Fruit fly (Drosophila melanogaster) whole organism, prepupa: ENCODE results near the gene alpha-PheRS.

Experiments
- Blimp-1 ChIP-seq: fragments of 200-800 bp; sonication (Bioruptor generic); optimal IDR thresholded peaks from 3 replicates; lab custom pipeline; 2017; ENCODE audit warnings: missing biosample characterization, missing genetic modification characterization, mild to moderate bottlenecking, moderate library complexity, missing genetic modification reagents
- CG10631 ChIP-seq: fragments of 200-800 bp; sonication (Bioruptor generic); optimal IDR thresholded peaks from 2 replicates; lab custom pipeline; 2016; ENCODE audit warnings: missing biosample characterization, missing genetic modification characterization
- CG10669 ChIP-seq: fragments of 200-800 bp; sonication (Bioruptor generic); optimal IDR thresholded peaks from 3 replicates; lab custom pipeline; 2018; ENCODE audit warnings: missing biosample characterization, mild to moderate bottlenecking, missing genetic modification characterization, moderate library complexity
- CG11294 ChIP-seq: fragments of 200-800 bp; sonication (Bioruptor generic); IDR thresholded peaks from 2 replicates; pipeline ENCODE4 v1.3.6; 2022; ENCODE audit warnings: missing biosample characterization, missing genetic modification characterization
- CG11762 ChIP-seq: fragments of 200-800 bp; sonication (Bioruptor generic); optimal IDR thresholded peaks from 3 replicates; lab custom pipeline; 2016; ENCODE audit warnings: missing biosample characterization, missing genetic modification characterization; ENCODE audit not compliant: insufficient read depth
- CG15336 ChIP-seq: fragments of 200-800 bp; sonication (Bioruptor generic); IDR thresholded peaks from 2 replicates; pipeline ENCODE4 v1.3.6; 2022; ENCODE audit warnings: missing biosample characterization, missing genetic modification characterization
- CG1621 ChIP-seq: fragments of 200-800 bp; sonication (Bioruptor generic); optimal IDR thresholded peaks from 3 replicates; lab custom pipeline; 2018; ENCODE audit warnings: missing biosample characterization, mild to moderate bottlenecking, missing genetic modification characterization
- CG16779 ChIP-seq: fragments of 200-800 bp; sonication (Bioruptor generic); optimal IDR thresholded peaks from 3 replicates; lab custom pipeline; 2017; ENCODE audit warnings: missing biosample characterization, mild to moderate bottlenecking, missing genetic modification characterization
- CG3032 ChIP-seq: fragments of 200-800 bp; optimal IDR thresholded peaks from 2 replicates; lab custom pipeline; 2019; ENCODE audit warnings: missing biosample characterization, mild to moderate bottlenecking, missing genetic modification characterization, moderate library complexity
- CG31627 ChIP-seq: fragments of 200-800 bp; sonication (Bioruptor generic); optimal IDR thresholded peaks from 3 replicates; lab custom pipeline; 2016; ENCODE audit warnings: missing biosample characterization, missing genetic modification characterization
- CG32006 ChIP-seq: fragments of 200-800 bp; sonication (Bioruptor generic); optimal IDR thresholded peaks from 3 replicates; lab custom pipeline; 2017; ENCODE audit warnings: missing biosample characterization, mild to moderate bottlenecking, missing genetic modification characterization
- CG34406 ChIP-seq: fragments of 200-800 bp; sonication (Bioruptor generic); optimal IDR thresholded peaks from 3 replicates; lab custom pipeline; 2016; ENCODE audit warnings: missing biosample characterization, missing genetic modification characterization
- CG3919 ChIP-seq: fragments of 200-800 bp; sonication (Bioruptor generic); optimal IDR thresholded peaks from 3 replicates; lab custom pipeline; 2016; ENCODE audit warnings: missing biosample characterization, missing genetic modification characterization
- CG4318 ChIP-seq: fragments of 200-800 bp; sonication (Bioruptor generic); optimal IDR thresholded peaks from 3 replicates; lab custom pipeline; 2017; ENCODE audit warnings: missing biosample characterization, mild to moderate bottlenecking, missing genetic modification characterization
- CG6163 ChIP-seq: fragments of 200-800 bp; sonication (Bioruptor generic); IDR thresholded peaks from 3 replicates; pipeline ENCODE4 v1.3.6; 2022; ENCODE audit warnings: missing biosample characterization, missing genetic modification characterization
- CG6276 ChIP-seq: fragments of 200-800 bp; sonication (Bioruptor generic); optimal IDR thresholded peaks from 2 replicates; lab custom pipeline; 2017; ENCODE audit warnings: missing biosample characterization, mild to moderate bottlenecking, missing genetic modification characterization
- CG6792 ChIP-seq: fragments of 200-800 bp; sonication (Bioruptor generic); optimal IDR thresholded peaks from 3 replicates; lab custom pipeline; 2016; ENCODE audit warnings: missing biosample characterization, missing genetic modification characterization
- CG6808 ChIP-seq: fragments of 200-800 bp; sonication (Bioruptor generic); optimal IDR thresholded peaks from 3 replicates; lab custom pipeline; 2017; ENCODE audit warnings: missing biosample characterization, missing genetic modification characterization, mild to moderate bottlenecking, moderate library complexity, missing genetic modification reagents
- CG6854 ChIP-seq: fragments of 200-800 bp; sonication (Bioruptor generic); optimal IDR thresholded peaks from 2 replicates; lab custom pipeline; 2017; ENCODE audit warnings: missing biosample characterization, mild to moderate bottlenecking, missing genetic modification characterization
- CG7368 ChIP-seq: fragments of 200-800 bp; sonication (Bioruptor generic); optimal IDR thresholded peaks from 3 replicates; lab custom pipeline; 2016; ENCODE audit warnings: missing biosample characterization, missing genetic modification characterization
- CG8119 ChIP-seq: fragments of 200-800 bp; sonication (Bioruptor generic); IDR thresholded peaks from 3 replicates; pipeline ENCODE4 v1.3.6; 2022; ENCODE audit warnings: missing biosample characterization, missing genetic modification characterization
- CG8319 ChIP-seq: fragments of 200-800 bp; sonication (Bioruptor generic); optimal IDR thresholded peaks from 3 replicates; lab custom pipeline; 2016; ENCODE audit warnings: missing biosample characterization, missing genetic modification characterization
- CG9139 ChIP-seq: fragments of 200-800 bp; sonication (Bioruptor generic); optimal IDR thresholded peaks from 3 replicates; lab custom pipeline; 2017; ENCODE audit warnings: missing biosample characterization, mild to moderate bottlenecking, missing genetic modification characterization
- Eip78C ChIP-seq: fragments of 200-800 bp; sonication (Bioruptor generic); peaks from one replicate; lab custom pipeline; 2016; ENCODE audit warnings: missing biosample characterization, missing genetic modification characterization
- Eip93F ChIP-seq: fragments of 200-800 bp; sonication (Bioruptor generic); optimal IDR thresholded peaks from 2 replicates; lab custom pipeline; 2016; ENCODE audit warnings: missing biosample characterization, mild to moderate bottlenecking, missing genetic modification characterization
- Ets96B ChIP-seq: fragments of 200-800 bp; optimal IDR thresholded peaks from 2 replicates; lab custom pipeline; 2019; ENCODE audit warnings: missing biosample characterization, mild to moderate bottlenecking, missing genetic modification characterization, moderate library complexity
- Gug ChIP-seq: fragments of 200-800 bp; sonication (Bioruptor generic); IDR thresholded peaks from 2 replicates; pipeline ENCODE4 v1.3.6; 2022; ENCODE audit warnings: missing biosample characterization, missing genetic modification characterization
- Hr38 ChIP-seq: sonication (Bioruptor generic); optimal IDR thresholded peaks from 2 replicates; lab custom pipeline; 2016; ENCODE audit warnings: missing biosample characterization, missing genetic modification characterization
- Hr4 ChIP-seq: fragments of 200-800 bp; sonication (Bioruptor generic); optimal IDR thresholded peaks from 3 replicates; lab custom pipeline; 2016; ENCODE audit warnings: missing biosample characterization, missing genetic modification characterization
- Lpt ChIP-seq: fragments of 200-800 bp; sonication (Bioruptor generic); optimal IDR thresholded peaks from 3 replicates; lab custom pipeline; 2016; ENCODE audit warnings: missing biosample characterization, missing genetic modification characterization
- Met ChIP-seq: fragments of 200-800 bp; sonication (Bioruptor generic); optimal IDR thresholded peaks from 3 replicates; lab custom pipeline; 2016; ENCODE audit warnings: missing biosample characterization, missing genetic modification characterization
- OdsH ChIP-seq: fragments of 200-800 bp; sonication (Bioruptor generic); optimal IDR thresholded peaks from 3 replicates; lab custom pipeline; 2016; ENCODE audit warnings: missing biosample characterization, missing genetic modification characterization
- Smox ChIP-seq: fragments of 200-800 bp; sonication (Bioruptor generic); optimal IDR thresholded peaks from 3 replicates; lab custom pipeline; 2016; ENCODE audit warnings: missing biosample characterization, missing genetic modification characterization
- Sox102F ChIP-seq: fragments of 200-800 bp; sonication (Bioruptor generic); optimal IDR thresholded peaks from 2 replicates; lab custom pipeline; 2016; ENCODE audit warnings: missing biosample characterization, mild to moderate bottlenecking, missing genetic modification characterization
- Sox14 ChIP-seq: fragments of 200-800 bp; sonication (Bioruptor generic); optimal IDR thresholded peaks from 3 replicates; lab custom pipeline; 2016; ENCODE audit warnings: missing biosample characterization, missing genetic modification characterization
- Sox15 ChIP-seq: fragments of 200-800 bp; sonication (Bioruptor generic); optimal IDR thresholded peaks from 3 replicates; lab custom pipeline; 2016; ENCODE audit warnings: missing biosample characterization, missing genetic modification characterization
- achi ChIP-seq: fragments of 200-800 bp; sonication (Bioruptor generic); optimal IDR thresholded peaks from 3 replicates; lab custom pipeline; 2016; ENCODE audit warnings: missing biosample characterization, missing genetic modification characterization
- acj6 ChIP-seq: fragments of 200-800 bp; sonication (Bioruptor generic); optimal IDR thresholded peaks from 3 replicates; lab custom pipeline; 2016; ENCODE audit warnings: missing biosample characterization, missing genetic modification characterization
- cyc ChIP-seq: fragments of 200-800 bp; sonication (Bioruptor generic); optimal IDR thresholded peaks from 3 replicates; lab custom pipeline; 2016; ENCODE audit warnings: missing biosample characterization, missing genetic modification characterization
- dac ChIP-seq: fragments of 200-800 bp; sonication (Bioruptor generic); optimal IDR thresholded peaks from 2 replicates; lab custom pipeline; 2017; ENCODE audit warnings: missing biosample characterization, mild to moderate bottlenecking, missing genetic modification characterization
- dsx ChIP-seq: fragments of 200-800 bp; optimal IDR thresholded peaks from 3 replicates; lab custom pipeline; 2019; ENCODE audit warnings: missing biosample characterization, mild to moderate bottlenecking, missing genetic modification characterization, moderate library complexity; ENCODE audit not compliant: poor library complexity, severe bottlenecking
- esn ChIP-seq: fragments of 200-800 bp; sonication (Bioruptor generic); optimal IDR thresholded peaks from 2 replicates; lab custom pipeline; 2016; ENCODE audit warnings: missing biosample characterization, mild to moderate bottlenecking, missing genetic modification characterization, moderate library complexity
- fd59A ChIP-seq: fragments of 200-800 bp; sonication (Bioruptor generic); optimal IDR thresholded peaks from 2 replicates; lab custom pipeline; 2017; ENCODE audit warnings: missing biosample characterization, mild to moderate bottlenecking, missing genetic modification characterization, missing genetic modification reagents
- fd85E ChIP-seq: fragments of 200-800 bp; sonication (Bioruptor generic); optimal IDR thresholded peaks from 3 replicates; lab custom pipeline; 2016; ENCODE audit warnings: missing biosample characterization, missing genetic modification characterization
- fkh ChIP-seq: fragments of 200-800 bp; sonication (Bioruptor generic); optimal IDR thresholded peaks from 3 replicates; lab custom pipeline; 2017; ENCODE audit warnings: missing biosample characterization, mild to moderate bottlenecking, missing genetic modification characterization, moderate library complexity
- lz ChIP-seq: fragments of 200-800 bp; sonication (Bioruptor generic); optimal IDR thresholded peaks from 3 replicates; lab custom pipeline; 2016; ENCODE audit warnings: missing biosample characterization, missing genetic modification characterization
- net ChIP-seq: fragments of 200-800 bp; sonication (Bioruptor generic); optimal IDR thresholded peaks from 3 replicates; lab custom pipeline; 2016; ENCODE audit warnings: missing biosample characterization, missing genetic modification characterization
- pdm3 ChIP-seq: fragments of 200-800 bp; sonication (Bioruptor generic); optimal IDR thresholded peaks from 3 replicates; lab custom pipeline; 2016; ENCODE audit warnings: missing biosample characterization, missing genetic modification characterization
- salr ChIP-seq, 2 experiments: fragments of 200-800 bp; sonication (Bioruptor generic); optimal IDR thresholded peaks; 3 replicates each; lab custom pipeline; 2016 to 2018; ENCODE audit warnings: missing biosample characterization in 2 of 2, missing genetic modification characterization in 2 of 2, mild to moderate bottlenecking in 1 of 2
- ss ChIP-seq, 2 experiments: fragments of 200-800 bp; sonication (Bioruptor generic); optimal IDR thresholded peaks; 2 replicates in 1 of 2; 3 replicates in 1 of 2; lab custom pipeline; 2017 to 2018; ENCODE audit warnings: mild to moderate bottlenecking in 2 of 2, missing biosample characterization in 2 of 2, missing genetic modification characterization in 2 of 2, moderate library complexity in 1 of 2
- topi ChIP-seq: fragments of 200-800 bp; sonication (Bioruptor generic); optimal IDR thresholded peaks from 3 replicates; lab custom pipeline; 2016; ENCODE audit warnings: missing biosample characterization, missing genetic modification characterization
- vri ChIP-seq: fragments of 200-800 bp; sonication (Bioruptor generic); optimal IDR thresholded peaks from 3 replicates; lab custom pipeline; 2016; ENCODE audit warnings: missing biosample characterization, mild to moderate bottlenecking, missing genetic modification characterization

Gene alpha-PheRS

dm6 chrX:8157294-8157693 is 11.9 kb upstream of the alpha-PheRS start, which contains the start of the genes Traf6 and GIIIspla2:
Traf6 (minus strand) TSS chrX:8157386.
GIIIspla2 (plus strand) TSS chrX:8157628.
- TF ChIP-seq CG9139 (GFP tag; lab: Kevin White, UChicago) (no peak), fkh (GFP tag; lab: Kevin White, UChicago) (no peak), Lpt (peak; percentile 12), Eip93F (no peak), acj6 (peak; percentile 63), OdsH (no peak), achi (GFP tag; lab: Kevin White, UChicago) (peak; percentile 69), Smox (GFP tag; lab: Kevin White, UChicago) (no peak), ss (GFP tag; optimal IDR thresholded peaks at IDR 0.05; lab: Kevin White, UChicago) (no peak), CG7368 (GFP tag; lab: Kevin White, UChicago) (no peak), CG34406 (GFP tag; lab: Kevin White, UChicago) (no peak), Blimp-1 (GFP tag; lab: Kevin White, UChicago) (no peak), cyc (peak; percentile 66), Hr4 (GFP tag; lab: Kevin White, UChicago) (no peak), vri (GFP tag; lab: Kevin White, UChicago) (no peak), CG4318 (GFP tag; lab: Kevin White, UChicago) (no peak), fd85E (GFP tag; lab: Kevin White, UChicago) (no peak), CG6854 (GFP tag; lab: Kevin White, UChicago) (peak; percentile 29), CG6163 (peak; percentile 86; the same call in 2 of the 3 replicates), Hr38 (GFP tag; lab: Kevin White, UChicago) (no peak), CG32006 (no peak), esn (GFP tag; lab: Kevin White, UChicago) (peak; percentile 83), CG8319 (peak; percentile 33), Gug (GFP tag; lab: Robert Waterston, UW) (peak; percentile 75), CG6276 (GFP tag; lab: Kevin White, UChicago) (no peak), salr (GFP tag; optimal IDR thresholded peaks at IDR 0.05; lab: Kevin White, UChicago) (peak in 1 of 2 experiments; percentile 60), lz (GFP tag; lab: Kevin White, UChicago) (peak; percentile 85), CG16779 (tag; lab: Kevin White, UChicago) (no peak), CG1621 (peak; percentile 68), net (GFP tag; lab: Kevin White, UChicago) (no peak), topi (GFP tag; lab: Kevin White, UChicago) (peak; percentile 80), CG10631 (GFP tag; lab: Kevin White, UChicago) (peak; percentile 81), CG6792 (peak; percentile 42), Ets96B (tag; lab: Kevin White, UChicago) (peak; percentile 68), pdm3 (peak; percentile 80), Met (peak; percentile 78), dsx (GFP tag; lab: Kevin White, UChicago) (no peak), CG11762 (GFP tag; lab: Kevin White, UChicago) (no peak), dac (GFP tag; lab: Kevin White, UChicago) (peak; percentile 74), CG3919 (GFP tag; lab: Kevin White, UChicago) (no peak), CG3032 (tag; lab: Kevin White, UChicago) (peak; percentile 80), fd59A (GFP tag; lab: Kevin White, UChicago) (peak; percentile 64), CG31627 (GFP tag; lab: Kevin White, UChicago) (peak; percentile 80), CG6808 (GFP tag; lab: Kevin White, UChicago) (no peak), Sox15 (peak; percentile 39), CG10669 (GFP tag; lab: Kevin White, UChicago) (peak; percentile 72), Eip78C (GFP tag; lab: Kevin White, UChicago) (peak; percentile 83), CG8119 (peak; percentile 63), Sox102F (GFP tag; lab: Kevin White, UChicago) (no peak), Sox14 (GFP tag; lab: Kevin White, UChicago) (peak; percentile 87), CG15336 (GFP tag; lab: Robert Waterston, UW) (peak; percentile 80), CG11294 (GFP tag; lab: Robert Waterston, UW) (peak; percentile 64; the same call in 1 of the 2 replicates)
